Worm (Caenorhabditis elegans) whole organism, midembryonic: ENCODE results near the gene Y104H12D.2.
"Not testable (repeated sequence)": the region's sequence is repeated elsewhere in the genome, so short reads cannot be mapped to it uniquely, and the experiment has no call there.

Experiments
- T22C8.4 ChIP-seq: fragments of 200-800 bp; sonication (Bioruptor generic); IDR thresholded peaks from 2 replicates; pipeline ENCODE4 v1.3.6; 2022; ENCODE audit warnings: missing genetic modification characterization, missing compliant biosample characterization
- cog-1 ChIP-seq: sonication (generic microtip); optimal IDR thresholded peaks from 2 replicates; lab custom pipeline; 2016; ENCODE audit warnings: missing genetic modification characterization, missing compliant biosample characterization
- flt-1 ChIP-seq: fragments of 200-800 bp; sonication (Bioruptor generic); IDR thresholded peaks from 2 replicates; pipeline ENCODE4 v1.3.6; 2022; ENCODE audit warnings: missing genetic modification characterization, missing compliant biosample characterization
- klf-2 ChIP-seq: fragments of 200-800 bp; sonication (Bioruptor generic); conservative IDR thresholded peaks from 2 replicates; pipeline ENCODE4 v1.3.6; 2022; ENCODE audit warnings: missing genetic modification reagents, missing genetic modification characterization, missing compliant biosample characterization
- med-1 ChIP-seq: sonication (generic microtip); optimal IDR thresholded peaks from 2 replicates; lab custom pipeline; 2017; ENCODE audit warnings: missing genetic modification characterization, mild to moderate bottlenecking, missing compliant biosample characterization, antibody characterized with exemption, missing genetic modification reagents; ENCODE audit not compliant: insufficient read depth
- ref-1 ChIP-seq: fragments of 200-800 bp; sonication (Bioruptor generic); conservative IDR thresholded peaks from 2 replicates; pipeline ENCODE4 v1.3.6; 2022; ENCODE audit warnings: missing genetic modification reagents, missing genetic modification characterization, missing compliant biosample characterization
- tab-1 ChIP-seq: fragments of 200-800 bp; sonication (Bioruptor generic); IDR thresholded peaks from 2 replicates; pipeline ENCODE4 v1.3.6; 2022; ENCODE audit warnings: missing genetic modification characterization, missing compliant biosample characterization
- ztf-23 ChIP-seq: fragments of 200-800 bp; sonication (Bioruptor generic); IDR thresholded peaks from 2 replicates; pipeline ENCODE4 v1.3.6; 2022; ENCODE audit warnings: missing genetic modification reagents, missing genetic modification characterization, missing compliant biosample characterization
- ztf-29 ChIP-seq: fragments of 200-800 bp; sonication (Bioruptor generic); IDR thresholded peaks from 2 replicates; pipeline ENCODE4 v1.3.6; 2022; ENCODE audit warnings: missing genetic modification reagents, missing genetic modification characterization, missing compliant biosample characterization

Y104H12D.2 gene

ce11 chrIV:1168311-1168965 lies 9.4 kb upstream of the Y104H12D.2 start:
- TF ChIP-seq ztf-29 (no peak), ztf-23 (GFP tag; lab: Robert Waterston, UW) (no peak), ref-1 (GFP tag; lab: Robert Waterston, UW) (no peak), tab-1 (GFP tag; lab: Robert Waterston, UW) (no peak), T22C8.4 (GFP tag; lab: Robert Waterston, UW) (no peak), klf-2 (GFP tag; lab: Robert Waterston, UW) (no peak), flt-1 (no peak), cog-1 (tag; lab: Kevin White, UChicago) (no peak), med-1 (GFP tag; lab: Kevin White, UChicago) (no peak)

DNA sequence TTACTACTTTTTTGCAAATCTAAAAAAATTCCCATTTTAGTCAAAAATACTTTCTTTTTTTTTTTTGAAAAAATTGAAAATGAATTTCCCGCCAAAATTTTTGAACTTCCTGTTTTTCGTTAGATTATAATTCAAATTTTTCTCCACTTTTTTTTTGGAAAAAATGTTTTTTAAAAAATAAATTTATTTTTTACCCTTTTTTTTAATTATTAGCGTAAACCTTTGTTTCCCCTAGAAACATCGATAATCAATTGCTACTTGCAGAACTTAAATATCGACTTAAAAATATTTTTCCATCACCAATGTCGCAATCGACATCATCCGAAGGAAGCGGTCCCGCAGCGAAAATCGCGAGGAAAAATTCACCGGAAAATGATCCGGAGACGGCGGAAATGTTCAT lies 7.4 kb upstream of the Y104H12D.2 start, which contains the start of gene cec-2:
Gene cec-2, plus strand, starts transcription at position 301 of the 400 bp plus-strand sequence.
- TF ChIP-seq flt-1 (no peak), klf-2 (GFP tag; lab: Robert Waterston, UW) (no peak), ztf-29 (no peak)

DNA sequence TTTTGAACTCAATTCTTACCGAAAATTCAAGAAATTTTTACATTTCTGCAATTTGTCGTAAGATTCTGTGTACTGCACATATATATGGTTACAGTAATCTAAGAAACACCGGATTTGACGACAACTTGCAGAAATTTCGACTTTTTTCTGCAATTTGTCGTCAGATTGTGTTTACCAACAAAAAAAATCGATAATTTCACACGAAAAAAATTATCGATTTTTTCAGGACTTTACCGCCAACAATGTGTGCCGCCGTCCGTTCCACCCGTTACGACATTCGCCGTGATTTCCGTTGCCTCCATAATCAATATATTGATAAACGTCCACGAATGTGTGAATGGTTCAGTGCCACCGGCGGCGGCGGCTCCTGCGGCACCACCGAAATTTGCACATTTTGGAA lies 3.4 kb upstream of the Y104H12D.2 start:
- no peak for TF ChIP-seq flt-1
- no peak for TF ChIP-seq klf-2 (GFP tag; lab: Robert Waterston, UW)
- no peak for TF ChIP-seq tab-1 (GFP tag; lab: Robert Waterston, UW)
- no peak for TF ChIP-seq ztf-29
- peak; percentile 73 for TF ChIP-seq T22C8.4 (GFP tag; lab: Robert Waterston, UW)

DNA sequence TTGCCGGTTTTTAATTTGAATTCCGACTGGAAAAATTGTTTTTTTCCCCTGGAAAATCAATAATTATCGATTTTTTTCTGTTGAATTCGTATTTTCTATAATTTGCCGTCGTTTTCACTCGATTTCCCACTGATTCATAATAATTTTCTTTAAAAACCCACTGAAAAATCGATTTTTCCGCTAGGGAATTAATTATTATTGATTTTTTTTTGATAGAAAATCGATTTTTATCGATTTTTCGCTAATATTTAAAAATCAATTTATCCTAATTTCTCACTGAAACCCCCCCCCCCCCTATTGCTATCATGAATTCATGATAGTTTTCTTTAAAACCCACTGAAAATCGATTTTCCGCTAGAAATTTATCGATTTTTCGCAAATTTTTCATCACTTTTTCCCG lies 1.2 kb upstream of the Y104H12D.2 start:
- no peak for TF ChIP-seq tab-1 (GFP tag; lab: Robert Waterston, UW)
- no peak for TF ChIP-seq med-1 (GFP tag; lab: Kevin White, UChicago)
- TF ChIP-seq T22C8.4 (GFP tag; lab: Robert Waterston, UW): no peak; the same call in 1 of the 2 replicates
- TF ChIP-seq ref-1 (GFP tag; lab: Robert Waterston, UW): no peak
- TF ChIP-seq flt-1: no peak

DNA sequence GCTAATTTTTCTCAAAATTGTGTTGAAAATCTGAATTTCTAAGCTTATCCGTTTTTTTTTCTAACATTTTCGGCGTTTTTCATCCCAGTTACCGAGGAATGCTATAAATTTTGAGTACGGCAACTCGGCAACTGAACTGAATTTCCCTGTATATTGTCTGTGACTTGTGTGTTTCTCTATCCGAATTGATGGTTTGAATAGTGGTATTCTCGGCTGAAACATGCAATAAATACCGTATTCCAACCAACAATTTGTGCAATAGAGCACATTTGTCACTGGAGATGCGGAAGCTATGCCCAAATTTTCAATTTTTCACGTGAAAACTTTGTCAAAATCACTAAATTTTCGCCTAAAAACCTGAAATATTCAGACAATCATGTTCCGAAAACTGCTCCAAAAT lies 4.5 kb downstream of the Y104H12D.2 start, which contains the start of gene rmif-2:
Gene rmif-2, plus strand, starts transcription at position 301 of the 400 bp plus-strand sequence.
- not testable (repeated sequence) for TF ChIP-seq klf-2 (GFP tag; lab: Robert Waterston, UW); flt-1; tab-1 (GFP tag; lab: Robert Waterston, UW)

- not testable (repeated sequence) for TF ChIP-seq ref-1 (GFP tag; lab: Robert Waterston, UW); cog-1 (tag; lab: Kevin White, UChicago); med-1 (GFP tag; lab: Kevin White, UChicago)
These were observed 9.7 kb downstream of the Y104H12D.2 start, which contains the start of gene mdt-20 for ce11 chrIV:1187502-1187901. Gene mdt-20, plus strand, starts transcription at chrIV:1187802.

DNA sequence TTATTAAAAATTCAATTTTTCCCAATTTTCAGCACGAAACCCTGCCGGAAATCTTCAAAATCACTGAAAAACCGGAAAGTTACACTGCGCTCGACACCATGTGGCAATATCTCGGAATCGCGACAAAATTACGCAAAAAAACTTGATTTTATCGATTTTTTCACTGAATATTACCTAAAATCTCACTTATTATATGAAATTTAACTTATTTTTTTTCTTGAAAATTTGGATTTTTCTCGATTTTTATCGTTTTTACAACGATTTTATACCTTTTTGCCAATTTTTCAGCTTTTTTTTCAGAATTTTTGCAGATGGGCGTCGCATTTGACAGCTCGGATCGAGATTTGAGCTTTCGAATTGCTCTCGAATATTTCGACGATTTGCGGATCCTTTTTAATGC lies 14.9 kb downstream of the Y104H12D.2 start, which contains the start of gene spl-3:
Gene spl-3, plus strand, starts transcription at position 301 of the 400 bp plus-strand sequence.
- TF ChIP-seq flt-1 (no peak), tab-1 (GFP tag; lab: Robert Waterston, UW) (no peak), ref-1 (GFP tag; lab: Robert Waterston, UW) (no peak), ztf-29 (no peak), ztf-23 (GFP tag; lab: Robert Waterston, UW) (no peak), klf-2 (GFP tag; lab: Robert Waterston, UW) (no peak), cog-1 (tag; lab: Kevin White, UChicago) (no peak), T22C8.4 (GFP tag; lab: Robert Waterston, UW) (no peak)

ce11 chrIV:1199501-1199900 lies 21.7 kb downstream of the Y104H12D.2 start:
- TF ChIP-seq klf-2 (GFP tag; lab: Robert Waterston, UW) (no peak), flt-1 (no peak), T22C8.4 (GFP tag; lab: Robert Waterston, UW) (no peak), tab-1 (GFP tag; lab: Robert Waterston, UW) (no peak), ztf-29 (no peak), cog-1 (tag; lab: Kevin White, UChicago) (no peak), ref-1 (GFP tag; lab: Robert Waterston, UW) (no peak), med-1 (GFP tag; lab: Kevin White, UChicago) (no peak), ztf-23 (GFP tag; lab: Robert Waterston, UW) (no peak)

- TF ChIP-seq tab-1 (GFP tag; lab: Robert Waterston, UW) (no peak), ztf-23 (GFP tag; lab: Robert Waterston, UW) (no peak), klf-2 (GFP tag; lab: Robert Waterston, UW) (no peak), cog-1 (tag; lab: Kevin White, UChicago) (no peak)
These were observed 27.0 kb downstream of the Y104H12D.2 start, which contains the start of gene dsl-2 for ce11 chrIV:1204870-1205269. Gene dsl-2, minus strand, starts transcription at chrIV:1204970.

- TF ChIP-seq cog-1 (tag; lab: Kevin White, UChicago) (no peak), klf-2 (GFP tag; lab: Robert Waterston, UW) (no peak), ref-1 (GFP tag; lab: Robert Waterston, UW) (no peak), T22C8.4 (GFP tag; lab: Robert Waterston, UW) (no peak), tab-1 (GFP tag; lab: Robert Waterston, UW) (no peak), ztf-23 (GFP tag; lab: Robert Waterston, UW) (no peak), flt-1 (no peak), ztf-29 (no peak), med-1 (GFP tag; lab: Kevin White, UChicago) (no peak)
These were observed 30.2 kb downstream of the Y104H12D.2 start, which contains the start of gene dsl-1 for ce11 chrIV:1207980-1208379. Gene dsl-1, minus strand, starts transcription at chrIV:1208080.
